Fruit fly (Drosophila melanogaster) whole organism, prepupa: ENCODE results near the gene CG43155.

ENCODE experiments used
- Blimp-1 ChIP-seq: fragments of 200-800 bp; sonication (Bioruptor generic); optimal IDR thresholded peaks from 3 replicates; lab custom pipeline; 2017; ENCODE audit warnings: missing biosample characterization, missing genetic modification characterization, mild to moderate bottlenecking, moderate library complexity, missing genetic modification reagents
- CG10631 ChIP-seq: fragments of 200-800 bp; sonication (Bioruptor generic); optimal IDR thresholded peaks from 2 replicates; lab custom pipeline; 2016; ENCODE audit warnings: missing biosample characterization, missing genetic modification characterization
- CG11294 ChIP-seq: fragments of 200-800 bp; sonication (Bioruptor generic); IDR thresholded peaks from 2 replicates; pipeline ENCODE4 v1.3.6; 2022; ENCODE audit warnings: missing biosample characterization, missing genetic modification characterization
- CG11902 ChIP-seq: fragments of 200-800 bp; sonication (Bioruptor generic); optimal IDR thresholded peaks from 3 replicates; lab custom pipeline; 2016; ENCODE audit warnings: missing biosample characterization, missing genetic modification characterization
- CG15336 ChIP-seq: fragments of 200-800 bp; sonication (Bioruptor generic); IDR thresholded peaks from 2 replicates; pipeline ENCODE4 v1.3.6; 2022; ENCODE audit warnings: missing biosample characterization, missing genetic modification characterization
- CG16779 ChIP-seq: fragments of 200-800 bp; sonication (Bioruptor generic); optimal IDR thresholded peaks from 3 replicates; lab custom pipeline; 2017; ENCODE audit warnings: missing biosample characterization, mild to moderate bottlenecking, missing genetic modification characterization
- CG3032 ChIP-seq: fragments of 200-800 bp; optimal IDR thresholded peaks from 2 replicates; lab custom pipeline; 2019; ENCODE audit warnings: missing biosample characterization, mild to moderate bottlenecking, missing genetic modification characterization, moderate library complexity
- CG31627 ChIP-seq: fragments of 200-800 bp; sonication (Bioruptor generic); optimal IDR thresholded peaks from 3 replicates; lab custom pipeline; 2016; ENCODE audit warnings: missing biosample characterization, missing genetic modification characterization
- CG32006 ChIP-seq: fragments of 200-800 bp; sonication (Bioruptor generic); optimal IDR thresholded peaks from 3 replicates; lab custom pipeline; 2017; ENCODE audit warnings: missing biosample characterization, mild to moderate bottlenecking, missing genetic modification characterization
- CG34406 ChIP-seq: fragments of 200-800 bp; sonication (Bioruptor generic); optimal IDR thresholded peaks from 3 replicates; lab custom pipeline; 2016; ENCODE audit warnings: missing biosample characterization, missing genetic modification characterization
- CG3919 ChIP-seq: fragments of 200-800 bp; sonication (Bioruptor generic); optimal IDR thresholded peaks from 3 replicates; lab custom pipeline; 2016; ENCODE audit warnings: missing biosample characterization, missing genetic modification characterization
- CG6163 ChIP-seq: fragments of 200-800 bp; sonication (Bioruptor generic); IDR thresholded peaks from 3 replicates; pipeline ENCODE4 v1.3.6; 2022; ENCODE audit warnings: missing biosample characterization, missing genetic modification characterization
- CG6276 ChIP-seq: fragments of 200-800 bp; sonication (Bioruptor generic); optimal IDR thresholded peaks from 2 replicates; lab custom pipeline; 2017; ENCODE audit warnings: missing biosample characterization, mild to moderate bottlenecking, missing genetic modification characterization
- CG7368 ChIP-seq: fragments of 200-800 bp; sonication (Bioruptor generic); optimal IDR thresholded peaks from 3 replicates; lab custom pipeline; 2016; ENCODE audit warnings: missing biosample characterization, missing genetic modification characterization
- CG8119 ChIP-seq: fragments of 200-800 bp; sonication (Bioruptor generic); IDR thresholded peaks from 3 replicates; pipeline ENCODE4 v1.3.6; 2022; ENCODE audit warnings: missing biosample characterization, missing genetic modification characterization
- CG8632 ChIP-seq: fragments of 200-800 bp; sonication (Bioruptor generic); optimal IDR thresholded peaks from 3 replicates; lab custom pipeline; 2016; ENCODE audit warnings: missing biosample characterization, missing genetic modification characterization
- CG9139 ChIP-seq: fragments of 200-800 bp; sonication (Bioruptor generic); optimal IDR thresholded peaks from 3 replicates; lab custom pipeline; 2017; ENCODE audit warnings: missing biosample characterization, mild to moderate bottlenecking, missing genetic modification characterization
- Eip78C ChIP-seq: fragments of 200-800 bp; sonication (Bioruptor generic); peaks from one replicate; lab custom pipeline; 2016; ENCODE audit warnings: missing biosample characterization, missing genetic modification characterization
- Eip93F ChIP-seq: fragments of 200-800 bp; sonication (Bioruptor generic); optimal IDR thresholded peaks from 2 replicates; lab custom pipeline; 2016; ENCODE audit warnings: missing biosample characterization, mild to moderate bottlenecking, missing genetic modification characterization
- Ets21C ChIP-seq: fragments of 200-800 bp; sonication (Bioruptor generic); optimal IDR thresholded peaks from 3 replicates; lab custom pipeline; 2016; ENCODE audit warnings: missing biosample characterization, missing genetic modification characterization
- Gug ChIP-seq: fragments of 200-800 bp; sonication (Bioruptor generic); IDR thresholded peaks from 2 replicates; pipeline ENCODE4 v1.3.6; 2022; ENCODE audit warnings: missing biosample characterization, missing genetic modification characterization
- Hr38 ChIP-seq: sonication (Bioruptor generic); optimal IDR thresholded peaks from 2 replicates; lab custom pipeline; 2016; ENCODE audit warnings: missing biosample characterization, missing genetic modification characterization
- Hr39 ChIP-seq: fragments of 200-800 bp; sonication (Bioruptor generic); optimal IDR thresholded peaks from 2 replicates; lab custom pipeline; 2016; ENCODE audit warnings: missing biosample characterization, missing genetic modification characterization
- Hr4 ChIP-seq: fragments of 200-800 bp; sonication (Bioruptor generic); optimal IDR thresholded peaks from 3 replicates; lab custom pipeline; 2016; ENCODE audit warnings: missing biosample characterization, missing genetic modification characterization
- Lpt ChIP-seq: fragments of 200-800 bp; sonication (Bioruptor generic); optimal IDR thresholded peaks from 3 replicates; lab custom pipeline; 2016; ENCODE audit warnings: missing biosample characterization, missing genetic modification characterization
- Met ChIP-seq: fragments of 200-800 bp; sonication (Bioruptor generic); optimal IDR thresholded peaks from 3 replicates; lab custom pipeline; 2016; ENCODE audit warnings: missing biosample characterization, missing genetic modification characterization
- OdsH ChIP-seq: fragments of 200-800 bp; sonication (Bioruptor generic); optimal IDR thresholded peaks from 3 replicates; lab custom pipeline; 2016; ENCODE audit warnings: missing biosample characterization, missing genetic modification characterization
- Smox ChIP-seq: fragments of 200-800 bp; sonication (Bioruptor generic); optimal IDR thresholded peaks from 3 replicates; lab custom pipeline; 2016; ENCODE audit warnings: missing biosample characterization, missing genetic modification characterization
- Sox102F ChIP-seq: fragments of 200-800 bp; sonication (Bioruptor generic); optimal IDR thresholded peaks from 2 replicates; lab custom pipeline; 2016; ENCODE audit warnings: missing biosample characterization, mild to moderate bottlenecking, missing genetic modification characterization
- Sox14 ChIP-seq: fragments of 200-800 bp; sonication (Bioruptor generic); optimal IDR thresholded peaks from 3 replicates; lab custom pipeline; 2016; ENCODE audit warnings: missing biosample characterization, missing genetic modification characterization
- achi ChIP-seq: fragments of 200-800 bp; sonication (Bioruptor generic); optimal IDR thresholded peaks from 3 replicates; lab custom pipeline; 2016; ENCODE audit warnings: missing biosample characterization, missing genetic modification characterization
- acj6 ChIP-seq: fragments of 200-800 bp; sonication (Bioruptor generic); optimal IDR thresholded peaks from 3 replicates; lab custom pipeline; 2016; ENCODE audit warnings: missing biosample characterization, missing genetic modification characterization
- cyc ChIP-seq: fragments of 200-800 bp; sonication (Bioruptor generic); optimal IDR thresholded peaks from 3 replicates; lab custom pipeline; 2016; ENCODE audit warnings: missing biosample characterization, missing genetic modification characterization
- dac ChIP-seq: fragments of 200-800 bp; sonication (Bioruptor generic); optimal IDR thresholded peaks from 2 replicates; lab custom pipeline; 2017; ENCODE audit warnings: missing biosample characterization, mild to moderate bottlenecking, missing genetic modification characterization
- dsx ChIP-seq: fragments of 200-800 bp; optimal IDR thresholded peaks from 3 replicates; lab custom pipeline; 2019; ENCODE audit warnings: missing biosample characterization, mild to moderate bottlenecking, missing genetic modification characterization, moderate library complexity; ENCODE audit not compliant: poor library complexity, severe bottlenecking
- esn ChIP-seq: fragments of 200-800 bp; sonication (Bioruptor generic); optimal IDR thresholded peaks from 2 replicates; lab custom pipeline; 2016; ENCODE audit warnings: missing biosample characterization, mild to moderate bottlenecking, missing genetic modification characterization, moderate library complexity
- fd59A ChIP-seq: fragments of 200-800 bp; sonication (Bioruptor generic); optimal IDR thresholded peaks from 2 replicates; lab custom pipeline; 2017; ENCODE audit warnings: missing biosample characterization, mild to moderate bottlenecking, missing genetic modification characterization, missing genetic modification reagents
- fd85E ChIP-seq: fragments of 200-800 bp; sonication (Bioruptor generic); optimal IDR thresholded peaks from 3 replicates; lab custom pipeline; 2016; ENCODE audit warnings: missing biosample characterization, missing genetic modification characterization
- fkh ChIP-seq: fragments of 200-800 bp; sonication (Bioruptor generic); optimal IDR thresholded peaks from 3 replicates; lab custom pipeline; 2017; ENCODE audit warnings: missing biosample characterization, mild to moderate bottlenecking, missing genetic modification characterization, moderate library complexity
- lz ChIP-seq: fragments of 200-800 bp; sonication (Bioruptor generic); optimal IDR thresholded peaks from 3 replicates; lab custom pipeline; 2016; ENCODE audit warnings: missing biosample characterization, missing genetic modification characterization
- salr ChIP-seq, 2 experiments: fragments of 200-800 bp; sonication (Bioruptor generic); optimal IDR thresholded peaks; 3 replicates each; lab custom pipeline; 2016 to 2018; ENCODE audit warnings: missing biosample characterization in 2 of 2, missing genetic modification characterization in 2 of 2, mild to moderate bottlenecking in 1 of 2
- spab ChIP-seq: fragments of 200-800 bp; sonication (Bioruptor generic); optimal IDR thresholded peaks from 2 replicates; lab custom pipeline; 2017; ENCODE audit warnings: missing biosample characterization, mild to moderate bottlenecking, missing genetic modification characterization, missing genetic modification reagents
- ss ChIP-seq, 2 experiments: fragments of 200-800 bp; sonication (Bioruptor generic); optimal IDR thresholded peaks; 2 replicates in 1 of 2; 3 replicates in 1 of 2; lab custom pipeline; 2017 to 2018; ENCODE audit warnings: mild to moderate bottlenecking in 2 of 2, missing biosample characterization in 2 of 2, missing genetic modification characterization in 2 of 2, moderate library complexity in 1 of 2
- svp ChIP-seq: fragments of 200-800 bp; sonication (Bioruptor generic); peaks from one replicate; lab custom pipeline; 2016; ENCODE audit warnings: missing biosample characterization, missing genetic modification characterization
- topi ChIP-seq: fragments of 200-800 bp; sonication (Bioruptor generic); optimal IDR thresholded peaks from 3 replicates; lab custom pipeline; 2016; ENCODE audit warnings: missing biosample characterization, missing genetic modification characterization

The CG43155 gene

dm6 chrX:11452846-11453391 is 6.7 kb upstream of the CG43155 start (continued):
- TF ChIP-seq Hr38 (GFP tag; lab: Kevin White, UChicago) = no peak
- TF ChIP-seq CG11902 (GFP tag; lab: Kevin White, UChicago) = peak; percentile 55
- peak; percentile 73 for TF ChIP-seq CG9139
- TF ChIP-seq CG6163 (GFP tag; lab: Robert Waterston, UW) = peak; percentile 96
- peak; percentile 87 for TF ChIP-seq acj6
- TF ChIP-seq Hr39 (GFP tag; lab: Kevin White, UChicago) = peak; percentile 68
- peak; percentile 74 for TF ChIP-seq spab
- TF ChIP-seq Blimp-1 (GFP tag; lab: Kevin White, UChicago) = no peak
- TF ChIP-seq svp (GFP tag; lab: Kevin White, UChicago) = peak; percentile 86
- TF ChIP-seq Hr4 (GFP tag; lab: Kevin White, UChicago) = peak; percentile 94
- TF ChIP-seq Sox102F = peak; percentile 66
- peak; percentile 83 for TF ChIP-seq CG7368 (GFP tag; lab: Kevin White, UChicago)
- peak; percentile 82 for TF ChIP-seq Met
- peak; percentile 77 for TF ChIP-seq esn (GFP tag; lab: Kevin White, UChicago)
- peak; percentile 84 for TF ChIP-seq CG10631 (GFP tag; lab: Kevin White, UChicago)
- TF ChIP-seq ss (GFP tag; optimal IDR thresholded peaks at IDR 0.05; lab: Kevin White, UChicago) = peak; percentile 68 to 77
- peak; percentile 90 for TF ChIP-seq Gug (GFP tag; lab: Robert Waterston, UW)
- peak; percentile 62 for TF ChIP-seq CG31627 (GFP tag; lab: Kevin White, UChicago)
- peak; percentile 82 for TF ChIP-seq CG16779 (tag; lab: Kevin White, UChicago)
- no peak for TF ChIP-seq Eip93F (GFP tag; lab: Kevin White, UChicago)
- no peak for TF ChIP-seq fkh
- TF ChIP-seq Lpt (GFP tag; lab: Kevin White, UChicago) = peak; percentile 82
- TF ChIP-seq CG6276 (GFP tag; lab: Kevin White, UChicago) = peak; percentile 84
- TF ChIP-seq fd59A (GFP tag; lab: Kevin White, UChicago) = peak; percentile 63
- TF ChIP-seq CG3919 (GFP tag; lab: Kevin White, UChicago) = peak; percentile 87
- TF ChIP-seq CG15336 = peak; percentile 93
- peak; percentile 86 for TF ChIP-seq achi (GFP tag; lab: Kevin White, UChicago)
- peak; percentile 75 for TF ChIP-seq lz (GFP tag; lab: Kevin White, UChicago)
- peak; percentile 77 for TF ChIP-seq OdsH (GFP tag; lab: Kevin White, UChicago)
- TF ChIP-seq topi (GFP tag; lab: Kevin White, UChicago) = peak; percentile 80
- TF ChIP-seq dac (GFP tag; lab: Kevin White, UChicago) = peak; percentile 88
- TF ChIP-seq CG3032 (tag; lab: Kevin White, UChicago) = peak; percentile 78
- peak; percentile 83 for TF ChIP-seq Sox14 (GFP tag; lab: Kevin White, UChicago)
- TF ChIP-seq CG32006 (GFP tag; lab: Kevin White, UChicago) = peak; percentile 91
- TF ChIP-seq Smox (GFP tag; lab: Kevin White, UChicago) = peak; percentile 69
- TF ChIP-seq salr (GFP tag; optimal IDR thresholded peaks at IDR 0.05; lab: Kevin White, UChicago) = peak; percentile 58 to 66
- peak; percentile 94 for TF ChIP-seq Eip78C
- TF ChIP-seq dsx (GFP tag; lab: Kevin White, UChicago) = peak; percentile 85
- peak; percentile 70 for TF ChIP-seq cyc (GFP tag; lab: Kevin White, UChicago)
- peak; percentile 56 for TF ChIP-seq fd85E
- TF ChIP-seq, all 60 proteins: peak for 55

- TF ChIP-seq CG8119 (GFP tag; lab: Robert Waterston, UW) = no peak
- no peak for TF ChIP-seq OdsH (GFP tag; lab: Kevin White, UChicago)
- no peak for TF ChIP-seq CG11902 (GFP tag; lab: Kevin White, UChicago)
- TF ChIP-seq Ets21C (GFP tag; lab: Kevin White, UChicago) = no peak
- no peak for TF ChIP-seq CG16779 (tag; lab: Kevin White, UChicago)
- no peak for TF ChIP-seq CG3919 (GFP tag; lab: Kevin White, UChicago)
- TF ChIP-seq Gug (GFP tag; lab: Robert Waterston, UW) = no peak
- no peak for TF ChIP-seq esn (GFP tag; lab: Kevin White, UChicago)
- TF ChIP-seq CG11294 (GFP tag; lab: Robert Waterston, UW) = no peak
- no peak for TF ChIP-seq salr (GFP tag; optimal IDR thresholded peaks at IDR 0.05; lab: Kevin White, UChicago)
- TF ChIP-seq Sox14 (GFP tag; lab: Kevin White, UChicago) = no peak
- no peak for TF ChIP-seq CG8632 (GFP tag; lab: Kevin White, UChicago)
- TF ChIP-seq fkh = no peak
- no peak for TF ChIP-seq CG3032 (tag; lab: Kevin White, UChicago)
- no peak for TF ChIP-seq Met
- TF ChIP-seq Hr39 (GFP tag; lab: Kevin White, UChicago) = no peak
- TF ChIP-seq CG34406 = no peak
Observed at dm6 chrX:11453638-11454037, 5.9 kb upstream of the CG43155 start.
